Worm (Caenorhabditis elegans) whole organism, L1 larva: ENCODE data around the gene ZK721.4.

Experiments used
- C04F5.9 ChIP-seq: sonication (generic microtip); optimal IDR thresholded peaks from 2 replicates; lab custom pipeline; 2016; ENCODE audit warnings: missing genetic modification characterization, missing compliant biosample characterization
- aha-1 ChIP-seq: fragments of 150-350 bp; optimal IDR thresholded peaks from 2 replicates; lab custom pipeline; 2014; ENCODE audit warnings: missing biosample characterization, missing genetic modification characterization
- alr-1 ChIP-seq: fragments of 200-800 bp; sonication (Bioruptor generic); optimal IDR thresholded peaks from 2 replicates; lab custom pipeline; 2018; ENCODE audit warnings: borderline replicate concordance, mild to moderate bottlenecking, missing genetic modification characterization, missing compliant biosample characterization
- aly-2 ChIP-seq: fragments of 150-350 bp; optimal IDR thresholded peaks from 2 replicates; lab custom pipeline; 2014; ENCODE audit warnings: missing biosample characterization, missing genetic modification characterization
- ama-1 ChIP-seq: fragments of 150-350 bp; optimal IDR thresholded peaks from 2 replicates; lab custom pipeline; 2014
- blmp-1 ChIP-seq: fragments of 150-350 bp; optimal IDR thresholded peaks from 2 replicates; lab custom pipeline; 2014; ENCODE audit warnings: missing biosample characterization, missing genetic modification characterization
- ceh-63 ChIP-seq: fragments of 200-800 bp; sonication (Bioruptor generic); optimal IDR thresholded peaks from 2 replicates; lab custom pipeline; 2018; ENCODE audit warnings: mild to moderate bottlenecking, missing genetic modification characterization, missing compliant biosample characterization
- ceh-8 ChIP-seq: fragments of 200-800 bp; sonication (Bioruptor generic); optimal IDR thresholded peaks from 2 replicates; lab custom pipeline; 2018; ENCODE audit warnings: mild to moderate bottlenecking, missing genetic modification characterization, moderate library complexity, missing compliant biosample characterization
- ceh-82 ChIP-seq, 3 experiments: fragments of 150-350 bp in 1 of 3; sonication (generic microtip) in 2 of 3; optimal IDR thresholded peaks; 2 replicates each; lab custom pipeline; 2014 to 2017; ENCODE audit warnings: missing biosample characterization in 3 of 3, missing genetic modification characterization in 3 of 3
- ceh-88 ChIP-seq: fragments of 200-800 bp; sonication (Bioruptor generic); IDR thresholded peaks from 2 replicates; pipeline ENCODE4 v1.3.6; 2022; ENCODE audit warnings: missing genetic modification characterization, missing compliant biosample characterization
- ces-1 ChIP-seq: fragments of 150-350 bp; optimal IDR thresholded peaks from 2 replicates; lab custom pipeline; 2014; ENCODE audit warnings: missing biosample characterization, missing genetic modification reagents, missing genetic modification characterization
- dpl-1 ChIP-seq, 3 experiments: fragments of 150-350 bp in 2 of 3; sonication (generic microtip) in 1 of 3; optimal IDR thresholded peaks; 2 replicates each; lab custom pipeline; 2014 to 2017; ENCODE audit warnings: missing biosample characterization in 3 of 3, missing genetic modification characterization in 3 of 3, missing genetic modification reagents in 3 of 3
- dsc-1 ChIP-seq: sonication (generic microtip); optimal IDR thresholded peaks from 2 replicates; lab custom pipeline; 2016; ENCODE audit warnings: mild to moderate bottlenecking, missing genetic modification characterization, missing compliant biosample characterization
- egl-27 ChIP-seq, 2 experiments: fragments of 150-350 bp in 1 of 2; sonication (generic microtip); optimal IDR thresholded peaks; 3 replicates each; lab custom pipeline; 2017 to 2018; ENCODE audit warnings: missing biosample characterization in 2 of 2, missing genetic modification characterization in 2 of 2, missing genetic modification reagents in 2 of 2
- elt-3 ChIP-seq, 6 experiments: fragments of 150-350 bp in 1 of 6; sonication (generic microtip); optimal IDR thresholded peaks; 2 replicates each; lab custom pipeline; 2017 to 2018; ENCODE audit warnings: missing biosample characterization in 6 of 6, missing genetic modification characterization in 6 of 6, inconsistent platforms in 1 of 6
- ets-5 ChIP-seq: fragments of 200-800 bp; sonication (Bioruptor generic); IDR thresholded peaks from 2 replicates; pipeline ENCODE4 v1.3.6; 2022; ENCODE audit warnings: missing genetic modification characterization, missing compliant biosample characterization
- fkh-10 ChIP-seq: sonication (generic microtip); optimal IDR thresholded peaks from 2 replicates; lab custom pipeline; 2017; ENCODE audit warnings: missing biosample characterization, missing genetic modification reagents, missing genetic modification characterization
- hlh-17 ChIP-seq: fragments of 200-800 bp; sonication (Bioruptor generic); optimal IDR thresholded peaks from 2 replicates; lab custom pipeline; 2018; ENCODE audit warnings: missing genetic modification characterization, mild to moderate bottlenecking, missing compliant biosample characterization, moderate library complexity, borderline replicate concordance
- hlh-4 ChIP-seq: sonication (generic microtip); optimal IDR thresholded peaks from 2 replicates; lab custom pipeline; 2016; ENCODE audit warnings: mild to moderate bottlenecking, missing genetic modification characterization, missing compliant biosample characterization
- irx-1 ChIP-seq: sonication (generic microtip); optimal IDR thresholded peaks from 2 replicates; lab custom pipeline; 2016; ENCODE audit warnings: missing genetic modification characterization, missing compliant biosample characterization
- isw-1 ChIP-seq: fragments of 200-800 bp; sonication (Bioruptor generic); IDR thresholded peaks from 2 replicates; pipeline ENCODE4 v1.3.6; 2022; ENCODE audit warnings: missing genetic modification characterization, missing compliant biosample characterization
- jun-1 ChIP-seq: fragments of 150-350 bp; optimal IDR thresholded peaks from 2 replicates; lab custom pipeline; 2014; ENCODE audit warnings: missing biosample characterization, missing genetic modification reagents, missing genetic modification characterization
- lir-3 ChIP-seq: sonication (generic microtip); optimal IDR thresholded peaks from 2 replicates; lab custom pipeline; 2016; ENCODE audit warnings: mild to moderate bottlenecking, missing genetic modification characterization, moderate library complexity, missing compliant biosample characterization; ENCODE audit not compliant: poor library complexity
- lsy-2 ChIP-seq, 2 experiments: fragments of 150-350 bp; optimal IDR thresholded peaks; 2 replicates each; lab custom pipeline; 2014; ENCODE audit warnings: missing biosample characterization in 2 of 2, missing genetic modification characterization in 2 of 2
- mab-9 ChIP-seq: fragments of 200-800 bp; sonication (Bioruptor generic); IDR thresholded peaks from 2 replicates; pipeline ENCODE4 v1.3.6; 2022; ENCODE audit warnings: missing genetic modification reagents, missing genetic modification characterization, missing compliant biosample characterization
- mdl-1 ChIP-seq, 2 experiments: fragments of 150-350 bp; optimal IDR thresholded peaks; 2 replicates each; lab custom pipeline; 2014 to 2017; ENCODE audit warnings: missing biosample characterization in 2 of 2, missing genetic modification characterization in 2 of 2, inconsistent platforms in 1 of 2
- mef-2 ChIP-seq: fragments of 150-350 bp; optimal IDR thresholded peaks from 2 replicates; lab custom pipeline; 2014; ENCODE audit warnings: missing biosample characterization, missing genetic modification characterization
- mep-1 ChIP-seq: fragments of 150-350 bp; optimal IDR thresholded peaks from 2 replicates; lab custom pipeline; 2014; ENCODE audit warnings: missing biosample characterization, missing genetic modification characterization
- nhr-12 ChIP-seq: sonication (generic microtip); optimal IDR thresholded peaks from 2 replicates; lab custom pipeline; 2017; ENCODE audit warnings: missing biosample characterization, missing genetic modification characterization
- nhr-19 ChIP-seq: fragments of 200-800 bp; sonication (Bioruptor generic); conservative IDR thresholded peaks from 2 replicates; pipeline ENCODE4 v1.3.6; 2022; ENCODE audit warnings: missing genetic modification characterization, missing compliant biosample characterization
- nhr-20 ChIP-seq: sonication (generic microtip); optimal IDR thresholded peaks from 2 replicates; lab custom pipeline; 2016; ENCODE audit warnings: mild to moderate bottlenecking, missing genetic modification characterization, missing compliant biosample characterization
- nhr-237 ChIP-seq: fragments of 150-350 bp; optimal IDR thresholded peaks from 2 replicates; lab custom pipeline; 2014; ENCODE audit warnings: missing biosample characterization, missing genetic modification characterization
- nhr-76 ChIP-seq: sonication (generic microtip); optimal IDR thresholded peaks from 2 replicates; lab custom pipeline; 2017; ENCODE audit warnings: missing biosample characterization, missing genetic modification characterization
- nhr-77 ChIP-seq: fragments of 150-350 bp; optimal IDR thresholded peaks from 2 replicates; lab custom pipeline; 2014; ENCODE audit warnings: missing biosample characterization, missing genetic modification characterization
- nhr-84 ChIP-seq: sonication (generic microtip); optimal IDR thresholded peaks from 2 replicates; lab custom pipeline; 2017; ENCODE audit warnings: missing biosample characterization, missing genetic modification characterization
- nhr-85 ChIP-seq: sonication (generic microtip); peaks from one replicate; lab custom pipeline; 2016; ENCODE audit warnings: missing genetic modification characterization, inconsistent platforms, missing compliant biosample characterization
- nhr-90 ChIP-seq: sonication (generic microtip); optimal IDR thresholded peaks from 2 replicates; lab custom pipeline; 2016; ENCODE audit warnings: mild to moderate bottlenecking, missing genetic modification characterization, missing compliant biosample characterization; ENCODE audit not compliant: poor library complexity
- pag-3 ChIP-seq: sonication (generic microtip); optimal IDR thresholded peaks from 2 replicates; lab custom pipeline; 2017; ENCODE audit warnings: missing genetic modification characterization, mild to moderate bottlenecking, missing compliant biosample characterization, antibody characterized with exemption, borderline replicate concordance; ENCODE audit not compliant: insufficient read depth
- pax-3 ChIP-seq: fragments of 200-800 bp; sonication (Bioruptor generic); optimal IDR thresholded peaks from 2 replicates; lab custom pipeline; 2018; ENCODE audit warnings: mild to moderate bottlenecking, missing genetic modification characterization, moderate library complexity, missing compliant biosample characterization
- pqm-1 ChIP-seq: sonication (generic microtip); optimal IDR thresholded peaks from 3 replicates; lab custom pipeline; 2017; ENCODE audit warnings: missing biosample characterization, missing genetic modification characterization
- skn-1 ChIP-seq: fragments of 150-350 bp; optimal IDR thresholded peaks from 2 replicates; lab custom pipeline; 2014; ENCODE audit warnings: missing biosample characterization, missing genetic modification characterization
- snpc-4 ChIP-seq: fragments of 150-350 bp; optimal IDR thresholded peaks from 2 replicates; lab custom pipeline; 2014; ENCODE audit warnings: missing biosample characterization, missing genetic modification characterization
- snu-23 ChIP-seq: sonication (generic microtip); optimal IDR thresholded peaks from 2 replicates; lab custom pipeline; 2016; ENCODE audit warnings: missing genetic modification characterization, missing compliant biosample characterization
- sox-4 ChIP-seq: sonication (generic microtip); optimal IDR thresholded peaks from 2 replicates; lab custom pipeline; 2016; ENCODE audit warnings: missing genetic modification characterization, missing compliant biosample characterization
- tbx-2 ChIP-seq: sonication (generic microtip); optimal IDR thresholded peaks from 2 replicates; lab custom pipeline; 2016; ENCODE audit warnings: missing genetic modification characterization, missing compliant biosample characterization
- unc-130 ChIP-seq: fragments of 150-350 bp; optimal IDR thresholded peaks from 2 replicates; lab custom pipeline; 2017; ENCODE audit warnings: missing biosample characterization, missing genetic modification characterization, inconsistent platforms
- unc-30 ChIP-seq: sonication (generic microtip); optimal IDR thresholded peaks from 2 replicates; lab custom pipeline; 2017; ENCODE audit warnings: missing biosample characterization, missing genetic modification characterization
- unc-62 ChIP-seq: fragments of 150-350 bp; optimal IDR thresholded peaks from 2 replicates; lab custom pipeline; 2014; ENCODE audit warnings: missing biosample characterization, missing genetic modification reagents, missing genetic modification characterization
- unc-98 ChIP-seq: fragments of 200-800 bp; sonication (Bioruptor generic); IDR thresholded peaks from 2 replicates; pipeline ENCODE4 v1.3.6; 2022; ENCODE audit warnings: missing genetic modification characterization, missing compliant biosample characterization
- xbp-1 ChIP-seq: sonication (generic microtip); optimal IDR thresholded peaks from 2 replicates; lab custom pipeline; 2016; ENCODE audit warnings: missing genetic modification characterization, missing compliant biosample characterization
- zag-1 ChIP-seq: fragments of 150-350 bp; optimal IDR thresholded peaks from 2 replicates; lab custom pipeline; 2014; ENCODE audit warnings: missing biosample characterization, missing genetic modification characterization
- zip-4 ChIP-seq: fragments of 200-800 bp; sonication (Bioruptor generic); optimal IDR thresholded peaks from 2 replicates; lab custom pipeline; 2018; ENCODE audit warnings: mild to moderate bottlenecking, missing genetic modification characterization, moderate library complexity, missing compliant biosample characterization
- ztf-11 ChIP-seq, 2 experiments: sonication (generic microtip); optimal IDR thresholded peaks; 2 replicates each; lab custom pipeline; 2016 to 2017; ENCODE audit warnings: missing genetic modification characterization in 2 of 2, missing biosample characterization in 1 of 2, missing compliant biosample characterization in 1 of 2
- ztf-4 ChIP-seq: fragments of 150-350 bp; optimal IDR thresholded peaks from 2 replicates; lab custom pipeline; 2014; ENCODE audit warnings: missing biosample characterization, missing genetic modification characterization

The ZK721.4 gene

ce11 chrX:8752546-8752945, 26.1 kb upstream of the ZK721.4 start:
- TF ChIP-seq ets-5 (no peak), unc-62 (GFP tag; lab: Kevin White, UChicago) (no peak), snu-23 (peak; percentile 36), fkh-10 (GFP tag; lab: Kevin White, UChicago) (no peak), skn-1 (tag; lab: Kevin White, UChicago) (no peak), nhr-90 (tag; lab: Kevin White, UChicago) (peak; percentile 20), aha-1 (no peak), blmp-1 (peak; percentile 89), mef-2 (tag; lab: Kevin White, UChicago) (no peak), nhr-76 (tag; lab: Kevin White, UChicago) (no peak), nhr-77 (tag; lab: Kevin White, UChicago) (no peak), nhr-85 (peak; percentile 90), lir-3 (tag; lab: Kevin White, UChicago) (no peak), mdl-1 (tag; optimal IDR thresholded peaks at IDR 0.05; lab: Kevin White, UChicago) (peak in 1 of 2 experiments; percentile 61), jun-1 (tag; lab: Kevin White, UChicago) (no peak), pag-3 (tag; lab: Kevin White, UChicago) (no peak), ceh-63 (GFP tag; lab: Kevin White, UChicago) (no peak), nhr-84 (tag; lab: Kevin White, UChicago) (no peak), dpl-1 (GFP tag; optimal IDR thresholded peaks at IDR 0.05; lab: Kevin White, UChicago) (no peak), nhr-12 (tag; lab: Kevin White, UChicago) (no peak), elt-3 (tag; optimal IDR thresholded peaks at IDR 0.05; lab: Kevin White, UChicago) (peak in 3 of 6 experiments; percentile 13 to 93 (median 75)), unc-98 (no peak), ces-1 (GFP tag; lab: Kevin White, UChicago) (no peak), hlh-4 (tag; lab: Kevin White, UChicago) (no peak), zip-4 (GFP tag; lab: Kevin White, UChicago) (no peak), isw-1 (GFP tag; lab: Robert Waterston, UW) (no peak), nhr-237 (tag; lab: Kevin White, UChicago) (no peak), irx-1 (tag; lab: Kevin White, UChicago) (no peak), alr-1 (tag; lab: Kevin White, UChicago) (no peak), pqm-1 (tag; lab: Kevin White, UChicago) (no peak), snpc-4 (tag; lab: Kevin White, UChicago) (no peak), ama-1 (lab: Kevin White, UChicago) (no peak), ceh-88 (no peak), ztf-11 (tag; optimal IDR thresholded peaks at IDR 0.05; lab: Kevin White, UChicago) (no peak), tbx-2 (tag; lab: Kevin White, UChicago) (peak; percentile 13), ceh-82 (tag; optimal IDR thresholded peaks at IDR 0.05; lab: Kevin White, UChicago) (no peak), aly-2 (no peak), dsc-1 (no peak), zag-1 (tag; lab: Kevin White, UChicago) (no peak), pax-3 (tag; lab: Kevin White, UChicago) (no peak), ztf-4 (peak; percentile 11), mab-9 (GFP tag; lab: Robert Waterston, UW) (no peak), unc-130 (tag; lab: Kevin White, UChicago) (no peak), nhr-19 (GFP tag; lab: Robert Waterston, UW) (peak; percentile 25), unc-30 (no peak), hlh-17 (GFP tag; lab: Kevin White, UChicago) (no peak), C04F5.9 (no peak), mep-1 (peak; percentile 4), lsy-2 (tag; optimal IDR thresholded peaks at IDR 0.05; lab: Kevin White, UChicago) (peak in 1 of 2 experiments; percentile 27), sox-4 (no peak), xbp-1 (tag; lab: Kevin White, UChicago) (no peak), egl-27 (tag; optimal IDR thresholded peaks at IDR 0.05; lab: Kevin White, UChicago) (no peak), nhr-20 (peak; percentile 60), ceh-8 (GFP tag; lab: Kevin White, UChicago) (no peak)
